Fruit fly (Drosophila melanogaster): ENCODE data around the gene ATPsynepsilonL.
A peak's percentile ranks its signal among the peaks of the same experiment; 100 is the strongest.

Gene ATPsynepsilonL

DNA sequence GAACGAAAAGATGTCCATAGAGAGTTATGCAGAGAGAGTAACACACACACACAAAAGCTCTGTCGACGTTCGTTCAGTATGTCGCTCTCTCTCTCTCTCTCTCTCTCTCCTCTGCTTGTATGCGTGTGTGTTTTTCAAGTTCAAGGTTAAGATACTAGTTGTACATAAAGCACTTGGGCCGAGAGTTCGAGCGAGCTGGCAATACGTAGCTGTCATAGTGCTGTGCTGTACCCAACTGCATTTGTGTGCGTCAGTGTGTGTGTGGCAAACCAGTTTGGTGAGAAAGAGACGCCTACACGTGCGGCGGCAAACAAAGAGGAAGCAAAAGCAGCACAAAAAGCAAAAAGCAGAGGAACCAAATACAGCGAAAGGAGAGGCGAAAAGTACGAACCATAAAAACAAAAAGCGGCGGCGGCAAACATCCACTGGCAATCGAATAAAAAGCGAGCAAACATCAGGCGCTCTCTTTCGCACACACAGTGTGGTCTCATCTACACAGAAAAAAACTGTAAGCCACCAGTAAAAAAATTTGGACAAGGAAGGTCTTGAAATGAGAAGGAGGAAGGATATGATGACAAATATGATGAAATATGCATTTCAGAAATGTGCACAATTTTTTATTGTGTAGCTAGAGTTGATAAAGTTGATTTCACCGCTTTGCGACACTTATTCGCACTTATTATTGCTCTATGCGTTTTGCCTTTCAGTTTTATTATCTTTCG is 34.2 kb upstream of the ATPsynepsilonL start (continued):
- TF ChIP-seq Sox15 (GFP tag; optimal IDR thresholded peaks at IDR 0.05): peak; percentile 87
- peak; percentile 88 for TF ChIP-seq CG8632 (GFP tag; optimal IDR thresholded peaks at IDR 0.05)
- TF ChIP-seq CG10631 (GFP tag; optimal IDR thresholded peaks at IDR 0.05): peak; percentile 95
- no peak for TF ChIP-seq Hr38 (GFP tag; optimal IDR thresholded peaks at IDR 0.05)
- peak; percentile 91 for TF ChIP-seq CG7368 (GFP tag; optimal IDR thresholded peaks at IDR 0.05)
- peak; percentile 85 for TF ChIP-seq lz (GFP tag; optimal IDR thresholded peaks at IDR 0.05)
- peak; percentile 90 for TF ChIP-seq CG31627 (GFP tag; optimal IDR thresholded peaks at IDR 0.05)
- TF ChIP-seq CG15336 (GFP tag; IDR thresholded peaks at IDR 0.05): peak; percentile 86
- TF ChIP-seq fd85E (GFP tag; optimal IDR thresholded peaks at IDR 0.05): peak; percentile 51
- TF ChIP-seq Met (GFP tag; optimal IDR thresholded peaks at IDR 0.05): peak; percentile 86
- peak; percentile 84 for TF ChIP-seq Smox (GFP tag; optimal IDR thresholded peaks at IDR 0.05)
- peak; percentile 95 for TF ChIP-seq acj6 (GFP tag; optimal IDR thresholded peaks at IDR 0.05)
- TF ChIP-seq Eip93F (GFP tag; optimal IDR thresholded peaks at IDR 0.05): peak; percentile 39

DNA sequence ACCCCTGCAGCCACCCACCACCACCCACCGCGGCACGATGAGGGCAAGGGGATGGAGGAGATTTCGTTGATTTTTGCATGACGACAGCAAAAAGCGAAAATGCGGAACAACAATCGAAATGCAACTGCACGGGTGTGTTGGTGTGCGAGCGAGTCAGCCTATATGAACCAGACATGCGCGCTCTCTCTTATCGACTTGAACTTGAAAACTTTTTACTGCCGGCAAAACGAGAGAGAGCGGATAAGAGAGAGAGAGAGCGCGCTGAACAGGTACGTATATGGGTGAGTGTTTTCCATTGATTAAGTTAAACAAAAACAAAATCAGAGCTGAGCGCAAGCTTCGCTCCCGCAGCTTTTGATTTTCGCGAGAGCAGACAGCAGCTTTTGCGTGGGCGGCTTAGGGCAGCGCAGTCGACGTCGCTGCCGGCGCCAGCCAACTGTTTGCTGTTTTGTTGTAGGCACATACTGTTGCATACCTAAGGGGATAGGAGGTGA is 32.4 kb upstream of the ATPsynepsilonL start:
- TF ChIP-seq Lpt (GFP tag; optimal IDR thresholded peaks at IDR 0.05) (peak; percentile 2), achi (GFP tag; optimal IDR thresholded peaks at IDR 0.05) (no peak), CG1621 (tag; optimal IDR thresholded peaks at IDR 0.05) (no peak), lz (GFP tag; optimal IDR thresholded peaks at IDR 0.05) (no peak), topi (GFP tag; optimal IDR thresholded peaks at IDR 0.05) (no peak), CG34406 (GFP tag; optimal IDR thresholded peaks at IDR 0.05) (no peak), CG8319 (GFP tag; optimal IDR thresholded peaks at IDR 0.05) (no peak), ss (GFP tag; optimal IDR thresholded peaks at IDR 0.05) (peak; percentile 17 to 41), Sox15 (GFP tag; optimal IDR thresholded peaks at IDR 0.05) (no peak), pdm3 (GFP tag; optimal IDR thresholded peaks at IDR 0.05) (no peak), spab (GFP tag; optimal IDR thresholded peaks at IDR 0.05) (no peak), dac (GFP tag; optimal IDR thresholded peaks at IDR 0.05) (no peak), CG15336 (GFP tag; IDR thresholded peaks at IDR 0.05) (peak; percentile 44; the same call in 1 of the 2 replicates), vri (GFP tag; optimal IDR thresholded peaks at IDR 0.05) (peak; percentile 82), CG11902 (GFP tag; optimal IDR thresholded peaks at IDR 0.05) (no peak), Eip75B (GFP tag; optimal IDR thresholded peaks at IDR 0.05) (peak; percentile 36), svp (GFP tag) (peak; percentile 39), CG8119 (GFP tag; IDR thresholded peaks at IDR 0.05) (no peak; the same call in 1 of the 3 replicates), Blimp-1 (GFP tag; optimal IDR thresholded peaks at IDR 0.05) (peak; percentile 75), cyc (GFP tag; optimal IDR thresholded peaks at IDR 0.05) (no peak), eg (GFP tag; IDR thresholded peaks at IDR 0.05) (0 out of 3 replicates have a peak, but pooled peaks have one; percentile 30), Ets96B (tag; optimal IDR thresholded peaks at IDR 0.05) (no peak), Eip93F (GFP tag; optimal IDR thresholded peaks at IDR 0.05) (peak; percentile 55), Hr4 (GFP tag; optimal IDR thresholded peaks at IDR 0.05) (no peak), Met (GFP tag; optimal IDR thresholded peaks at IDR 0.05) (no peak), Sox14 (GFP tag; optimal IDR thresholded peaks at IDR 0.05) (peak; percentile 55), CG6854 (GFP tag; optimal IDR thresholded peaks at IDR 0.05) (peak; percentile 47), CG7368 (GFP tag; optimal IDR thresholded peaks at IDR 0.05) (peak; percentile 6), OdsH (GFP tag; optimal IDR thresholded peaks at IDR 0.05) (no peak), CG3919 (GFP tag; optimal IDR thresholded peaks at IDR 0.05) (no peak), dsx (GFP tag; optimal IDR thresholded peaks at IDR 0.05; ENCODE audit: poor library complexity, severe bottlenecking) (peak; percentile 27), CG6163 (GFP tag; IDR thresholded peaks at IDR 0.05) (peak; percentile 55), Sox102F (GFP tag; optimal IDR thresholded peaks at IDR 0.05) (peak; percentile 14), CG6792 (GFP tag; optimal IDR thresholded peaks at IDR 0.05) (no peak), CG16779 (tag; optimal IDR thresholded peaks at IDR 0.05) (peak; percentile 33), acj6 (GFP tag; optimal IDR thresholded peaks at IDR 0.05) (no peak), Eip78C (GFP tag) (peak; percentile 38)
